Fruit fly (Drosophila melanogaster): ENCODE results near the gene CG4691.

Gene CG4691

DNA sequence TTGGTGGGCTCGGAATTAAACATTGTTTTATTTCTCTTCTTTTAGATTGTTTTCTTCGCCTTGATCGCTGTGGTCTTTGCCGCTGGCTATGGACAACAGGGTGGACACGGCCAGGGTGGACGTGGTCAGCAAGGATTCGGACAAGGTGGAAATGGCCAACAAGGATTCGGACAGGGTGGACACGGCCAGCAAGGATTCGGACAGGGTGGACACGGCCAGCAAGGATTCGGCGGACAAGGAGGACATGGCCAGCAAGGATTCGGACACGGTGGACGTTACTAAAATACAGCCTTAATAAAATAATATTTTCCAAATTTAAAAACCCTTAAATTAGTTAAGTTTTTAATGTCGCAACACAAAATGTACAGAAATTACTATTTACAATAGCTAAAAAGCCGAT is 17.2 kb upstream of the CG4691 start:
- peak; percentile 56 for TF ChIP-seq Hr83 (GFP tag; optimal IDR thresholded peaks at IDR 0.05; ENCODE audit: poor library complexity, severe bottlenecking)
- no peak for TF ChIP-seq h (GFP tag; optimal IDR thresholded peaks at IDR 0.05)
- TF ChIP-seq HLH106 (tag; optimal IDR thresholded peaks at IDR 0.05) = no peak
- no peak for TF ChIP-seq foxo (GFP tag; optimal IDR thresholded peaks at IDR 0.05)

- TF ChIP-seq Hnf4 (GFP tag; optimal IDR thresholded peaks at IDR 0.05) (no peak), Dif (GFP tag; optimal IDR thresholded peaks at IDR 0.05; ENCODE audit: partially characterized antibody) (no peak)
Measured at dm6 chr2L:14744121-14744520, 16.4 kb upstream of the CG4691 start, which contains the start of gene CG42681. Gene CG42681 (plus strand): TSS chr2L:14744421.

dm6 chr2L:14745068-14745467 is 15.5 kb upstream of the CG4691 start, which contains the start of gene CG42587:
Gene CG42587 (minus strand): TSS chr2L:14745210.
- TF ChIP-seq Jra (GFP tag; optimal IDR thresholded peaks at IDR 0.05) = no peak
- no peak for TF ChIP-seq pan (optimal IDR thresholded peaks at IDR 0.05)
- peak; percentile 25 for TF ChIP-seq h (GFP tag; optimal IDR thresholded peaks at IDR 0.05)
- TF ChIP-seq sage (GFP tag; optimal IDR thresholded peaks at IDR 0.05) = no peak
- peak; percentile 47 for TF ChIP-seq rgr (GFP tag; optimal IDR thresholded peaks at IDR 0.05)
- no peak for TF ChIP-seq Rel (GFP tag; optimal IDR thresholded peaks at IDR 0.05)
- peak; percentile 64 for TF ChIP-seq Rel (tag; optimal IDR thresholded peaks at IDR 0.05)
- TF ChIP-seq woc (GFP tag; optimal IDR thresholded peaks at IDR 0.05) = no peak
- TF ChIP-seq Sp1 (GFP tag; optimal IDR thresholded peaks at IDR 0.05) = no peak
- TF ChIP-seq brk (GFP tag; optimal IDR thresholded peaks at IDR 0.05) = no peak
- TF ChIP-seq Hr78 (GFP tag; optimal IDR thresholded peaks at IDR 0.05) = no peak
- TF ChIP-seq jim (GFP tag; optimal IDR thresholded peaks at IDR 0.05) = no peak
- no peak for TF ChIP-seq br (GFP tag; optimal IDR thresholded peaks at IDR 0.05)
- no peak for TF ChIP-seq tai (GFP tag; optimal IDR thresholded peaks at IDR 0.05)
- no peak for TF ChIP-seq Abd-B (GFP tag; optimal IDR thresholded peaks at IDR 0.05)
- peak; percentile 21 for TF ChIP-seq fru (GFP tag; optimal IDR thresholded peaks at IDR 0.05)
- peak; percentile 20 for TF ChIP-seq OdsH (GFP tag; optimal IDR thresholded peaks at IDR 0.05)
- TF ChIP-seq Vsx2 (GFP tag; optimal IDR thresholded peaks at IDR 0.05; ENCODE audit: partially characterized antibody) = no peak
- TF ChIP-seq sv (GFP tag; optimal IDR thresholded peaks at IDR 0.05) = no peak
- no peak for TF ChIP-seq lola (GFP tag; optimal IDR thresholded peaks at IDR 0.05)
- TF ChIP-seq foxo (GFP tag; optimal IDR thresholded peaks at IDR 0.05) = no peak
- TF ChIP-seq psq (GFP tag; optimal IDR thresholded peaks at IDR 0.05) = peak; percentile 1
- TF ChIP-seq CG32264 (GFP tag; optimal IDR thresholded peaks at IDR 0.05) = no peak
- TF ChIP-seq Hnf4 (GFP tag; optimal IDR thresholded peaks at IDR 0.05) = peak; percentile 9
- TF ChIP-seq Hr83 (GFP tag; optimal IDR thresholded peaks at IDR 0.05; ENCODE audit: poor library complexity, severe bottlenecking) = no peak
- TF ChIP-seq Dfd (GFP tag; optimal IDR thresholded peaks at IDR 0.05) = no peak
- TF ChIP-seq Myc (optimal IDR thresholded peaks at IDR 0.05) = no peak
- peak; percentile 29 for TF ChIP-seq ey (GFP tag; optimal IDR thresholded peaks at IDR 0.05)
- no peak for TF ChIP-seq usp (GFP tag; optimal IDR thresholded peaks at IDR 0.05)
- no peak for TF ChIP-seq CG9705 (GFP tag; optimal IDR thresholded peaks at IDR 0.05)
- TF ChIP-seq CrebA (GFP tag; optimal IDR thresholded peaks at IDR 0.05; ENCODE audit: borderline replicate concordance) = no peak
- no peak for TF ChIP-seq Dif (GFP tag; optimal IDR thresholded peaks at IDR 0.05; ENCODE audit: partially characterized antibody)
- TF ChIP-seq N (GFP tag; optimal IDR thresholded peaks at IDR 0.05) = no peak
- TF ChIP-seq dl (GFP tag; optimal IDR thresholded peaks at IDR 0.05; ENCODE audit: insufficient read depth in 1 of 2, partially characterized antibody in 2 of 2) = no peak
- no peak for TF ChIP-seq Mio (GFP tag; optimal IDR thresholded peaks at IDR 0.05)
- no peak for TF ChIP-seq GATAd (GFP tag; optimal IDR thresholded peaks at IDR 0.05)
- TF ChIP-seq dmrt93B (GFP tag; optimal IDR thresholded peaks at IDR 0.05) = no peak
- TF ChIP-seq dsf (GFP tag; optimal IDR thresholded peaks at IDR 0.05; ENCODE audit: borderline replicate concordance) = no peak
- no peak for TF ChIP-seq HLH106 (tag; optimal IDR thresholded peaks at IDR 0.05)

All from whole organism, wandering third instar larva.